Fruit fly (Drosophila melanogaster): ENCODE data around the gene Rab3GAP1.

DNA sequence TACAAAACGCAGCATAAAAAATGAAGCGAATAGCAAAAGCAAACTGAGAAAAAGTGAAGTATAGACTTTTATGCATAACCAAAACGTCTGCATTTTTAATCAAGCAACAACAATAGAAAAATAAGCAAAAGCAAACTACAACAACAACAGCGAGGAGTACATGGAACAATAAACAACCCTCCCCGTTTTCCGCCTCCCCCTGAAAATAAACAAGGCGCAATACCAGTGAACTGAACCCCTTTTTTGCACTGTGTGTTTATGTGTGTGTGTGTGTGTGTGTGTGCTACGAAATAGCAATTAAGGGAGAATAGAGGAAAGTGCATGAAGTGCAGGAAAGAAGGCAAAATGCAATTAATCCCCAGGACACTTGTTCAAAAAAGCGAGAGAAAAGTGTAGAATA is 40.9 kb upstream of the Rab3GAP1 start:
- TF ChIP-seq eg (GFP tag; IDR thresholded peaks at IDR 0.05) (no peak), net (GFP tag; optimal IDR thresholded peaks at IDR 0.05) (no peak), Sox15 (GFP tag; optimal IDR thresholded peaks at IDR 0.05) (no peak), Sox102F (GFP tag; optimal IDR thresholded peaks at IDR 0.05) (no peak), CG15336 (GFP tag; IDR thresholded peaks at IDR 0.05) (no peak), acj6 (GFP tag; optimal IDR thresholded peaks at IDR 0.05) (no peak), CG10631 (GFP tag; optimal IDR thresholded peaks at IDR 0.05) (no peak), pdm3 (GFP tag; optimal IDR thresholded peaks at IDR 0.05) (no peak), vri (GFP tag; optimal IDR thresholded peaks at IDR 0.05) (no peak), CG10669 (GFP tag; optimal IDR thresholded peaks at IDR 0.05) (no peak)

All from whole organism, prepupa.